Worm (Caenorhabditis elegans) whole organism, L2 larva: ENCODE results near the gene ugt-1.
A peak's percentile ranks its signal among the peaks of the same experiment; 100 is the strongest.

Experiments used
- C34F6.9 ChIP-seq: fragments of 150-350 bp; optimal IDR thresholded peaks from 2 replicates; lab custom pipeline; 2014; ENCODE audit warnings: missing biosample characterization, missing genetic modification characterization
- F13H6.1 ChIP-seq: sonication (generic microtip); optimal IDR thresholded peaks from 2 replicates; lab custom pipeline; 2016; ENCODE audit warnings: missing genetic modification characterization, missing compliant biosample characterization
- R02D3.7 ChIP-seq: fragments of 150-350 bp; optimal IDR thresholded peaks from 2 replicates; lab custom pipeline; 2014; ENCODE audit warnings: missing biosample characterization, missing genetic modification characterization
- Y55F3AM.14 ChIP-seq: fragments of 200-800 bp; sonication (Bioruptor generic); optimal IDR thresholded peaks from 2 replicates; lab custom pipeline; 2018; ENCODE audit warnings: mild to moderate bottlenecking, missing genetic modification characterization, missing compliant biosample characterization
- ZK546.5 ChIP-seq: sonication (generic microtip); optimal IDR thresholded peaks from 2 replicates; lab custom pipeline; 2017; ENCODE audit warnings: missing biosample characterization, missing genetic modification characterization
- alr-1 ChIP-seq: fragments of 150-350 bp; optimal IDR thresholded peaks from 2 replicates; lab custom pipeline; 2014; ENCODE audit warnings: missing biosample characterization, missing genetic modification characterization
- aly-2 ChIP-seq: fragments of 150-350 bp; optimal IDR thresholded peaks from 2 replicates; lab custom pipeline; 2014; ENCODE audit warnings: missing biosample characterization, missing genetic modification characterization
- blmp-1 ChIP-seq: sonication (generic microtip); optimal IDR thresholded peaks from 2 replicates; lab custom pipeline; 2017; ENCODE audit warnings: missing genetic modification characterization, mild to moderate bottlenecking, missing compliant biosample characterization, antibody characterized with exemption, moderate library complexity; ENCODE audit not compliant: insufficient read depth
- ceh-16 ChIP-seq: fragments of 150-350 bp; optimal IDR thresholded peaks from 2 replicates; lab custom pipeline; 2014; ENCODE audit warnings: missing biosample characterization, missing genetic modification characterization
- crh-2 ChIP-seq: sonication (generic microtip); optimal IDR thresholded peaks from 2 replicates; lab custom pipeline; 2017; ENCODE audit warnings: missing biosample characterization, missing genetic modification characterization
- dmd-4 ChIP-seq: sonication (generic microtip); optimal IDR thresholded peaks from 2 replicates; lab custom pipeline; 2017; ENCODE audit warnings: missing biosample characterization, missing genetic modification characterization
- egl-27 ChIP-seq: sonication (generic microtip); optimal IDR thresholded peaks from 3 replicates; lab custom pipeline; 2017; ENCODE audit warnings: missing biosample characterization, missing genetic modification reagents, missing genetic modification characterization
- elt-1 ChIP-seq: fragments of 150-350 bp; optimal IDR thresholded peaks from 2 replicates; lab custom pipeline; 2014; ENCODE audit warnings: missing biosample characterization, missing genetic modification characterization
- fos-1 ChIP-seq: fragments of 150-350 bp; optimal IDR thresholded peaks from 2 replicates; lab custom pipeline; 2014; ENCODE audit warnings: missing biosample characterization, missing genetic modification characterization
- gmeb-1 ChIP-seq: fragments of 150-350 bp; optimal IDR thresholded peaks from 2 replicates; lab custom pipeline; 2014; ENCODE audit warnings: missing biosample characterization, missing genetic modification characterization
- lin-39 ChIP-seq: fragments of 150-350 bp; optimal IDR thresholded peaks from 2 replicates; lab custom pipeline; 2014; ENCODE audit warnings: missing biosample characterization, missing genetic modification reagents, missing genetic modification characterization
- mab-5 ChIP-seq: fragments of 150-350 bp; optimal IDR thresholded peaks from 2 replicates; lab custom pipeline; 2014; ENCODE audit warnings: missing biosample characterization, missing genetic modification characterization
- mdl-1 ChIP-seq, 2 experiments: fragments of 150-350 bp in 1 of 2; sonication (generic microtip) in 1 of 2; optimal IDR thresholded peaks; 2 replicates each; lab custom pipeline; 2017; ENCODE audit warnings: missing biosample characterization in 2 of 2, missing genetic modification characterization in 2 of 2
- nhr-12 ChIP-seq: fragments of 150-350 bp; optimal IDR thresholded peaks from 2 replicates; lab custom pipeline; 2014; ENCODE audit warnings: missing biosample characterization, missing genetic modification characterization
- nhr-129 ChIP-seq: fragments of 150-350 bp; optimal IDR thresholded peaks from 2 replicates; lab custom pipeline; 2014; ENCODE audit warnings: missing biosample characterization, missing genetic modification characterization
- nhr-23 ChIP-seq: fragments of 150-350 bp; optimal IDR thresholded peaks from 2 replicates; lab custom pipeline; 2014; ENCODE audit warnings: missing biosample characterization, missing genetic modification reagents, missing genetic modification characterization
- nhr-237 ChIP-seq: fragments of 150-350 bp; optimal IDR thresholded peaks from 2 replicates; lab custom pipeline; 2014; ENCODE audit warnings: missing biosample characterization, missing genetic modification characterization
- nhr-77 ChIP-seq: fragments of 150-350 bp; optimal IDR thresholded peaks from 2 replicates; lab custom pipeline; 2014; ENCODE audit warnings: missing biosample characterization, missing genetic modification characterization
- peb-1 ChIP-seq: fragments of 150-350 bp; optimal IDR thresholded peaks from 2 replicates; lab custom pipeline; 2014; ENCODE audit warnings: missing biosample characterization, missing genetic modification characterization
- sem-4 ChIP-seq: fragments of 150-350 bp; optimal IDR thresholded peaks from 2 replicates; lab custom pipeline; 2014; ENCODE audit warnings: missing biosample characterization, missing genetic modification reagents, missing genetic modification characterization
- skn-1 ChIP-seq: sonication (generic microtip); optimal IDR thresholded peaks from 2 replicates; lab custom pipeline; 2017; ENCODE audit warnings: missing biosample characterization, missing genetic modification characterization
- sma-9 ChIP-seq, 2 experiments: fragments of 150-350 bp in 1 of 2; sonication (generic microtip) in 1 of 2; optimal IDR thresholded peaks; 2 replicates each; lab custom pipeline; 2014 to 2016; ENCODE audit warnings: missing genetic modification characterization in 2 of 2, mild to moderate bottlenecking in 1 of 2, missing biosample characterization in 1 of 2, missing compliant biosample characterization in 1 of 2, missing genetic modification reagents in 1 of 2, moderate library complexity in 1 of 2
- unc-62 ChIP-seq: fragments of 150-350 bp; optimal IDR thresholded peaks from 2 replicates; lab custom pipeline; 2014; ENCODE audit warnings: missing biosample characterization, missing genetic modification reagents, missing genetic modification characterization
- zag-1 ChIP-seq: fragments of 150-350 bp; optimal IDR thresholded peaks from 2 replicates; lab custom pipeline; 2014; ENCODE audit warnings: missing biosample characterization, missing genetic modification characterization
- ztf-1 ChIP-seq: fragments of 200-800 bp; sonication (Bioruptor generic); conservative IDR thresholded peaks from 2 replicates; pipeline ENCODE4 v1.3.6; 2022; ENCODE audit warnings: missing genetic modification characterization, missing compliant biosample characterization
- ztf-11 ChIP-seq: sonication (generic microtip); optimal IDR thresholded peaks from 2 replicates; lab custom pipeline; 2017; ENCODE audit warnings: missing biosample characterization, missing genetic modification characterization
- ztf-4 ChIP-seq: fragments of 150-350 bp; optimal IDR thresholded peaks from 2 replicates; lab custom pipeline; 2014; ENCODE audit warnings: missing biosample characterization, missing genetic modification characterization

Gene ugt-1

ce11 chrV:10426253-10426652, 30.8 kb downstream of the ugt-1 start, which contains the start of gene apc-10:
Gene apc-10, minus strand, starts transcription at chrV:10426353.
- TF ChIP-seq ZK546.5 (tag; lab: Kevin White, UChicago) (no peak), fos-1 (tag; lab: Kevin White, UChicago) (no peak), skn-1 (tag; lab: Kevin White, UChicago) (no peak), nhr-237 (tag; lab: Kevin White, UChicago) (no peak), mdl-1 (tag; optimal IDR thresholded peaks at IDR 0.05; lab: Kevin White, UChicago) (no peak), ceh-16 (tag; lab: Kevin White, UChicago) (no peak), elt-1 (tag; lab: Kevin White, UChicago) (no peak), ztf-4 (tag; lab: Kevin White, UChicago) (no peak), blmp-1 (no peak), aly-2 (tag; lab: Kevin White, UChicago) (no peak), unc-62 (GFP tag; lab: Kevin White, UChicago) (no peak), peb-1 (tag; lab: Kevin White, UChicago) (no peak), lin-39 (tag; lab: Kevin White, UChicago) (no peak), nhr-129 (tag; lab: Kevin White, UChicago) (no peak), ztf-1 (GFP tag; lab: Robert Waterston, UW) (no peak), egl-27 (tag; lab: Kevin White, UChicago) (no peak), zag-1 (tag; lab: Kevin White, UChicago) (no peak), dmd-4 (tag; lab: Kevin White, UChicago) (no peak), nhr-23 (tag; lab: Kevin White, UChicago) (no peak), sem-4 (tag; lab: Kevin White, UChicago) (no peak)

- no peak for TF ChIP-seq blmp-1
- no peak for TF ChIP-seq nhr-12 (tag; lab: Kevin White, UChicago)
- no peak for TF ChIP-seq sem-4 (tag; lab: Kevin White, UChicago)
- no peak for TF ChIP-seq elt-1 (tag; lab: Kevin White, UChicago)
- no peak for TF ChIP-seq nhr-77 (tag; lab: Kevin White, UChicago)
- TF ChIP-seq alr-1 (tag; lab: Kevin White, UChicago) = no peak
- no peak for TF ChIP-seq nhr-129 (tag; lab: Kevin White, UChicago)
- TF ChIP-seq peb-1 (tag; lab: Kevin White, UChicago) = no peak
- TF ChIP-seq aly-2 (tag; lab: Kevin White, UChicago) = no peak
- no peak for TF ChIP-seq nhr-23 (tag; lab: Kevin White, UChicago)
Measured at ce11 chrV:10428608-10429007, 33.1 kb downstream of the ugt-1 start, which contains the start of gene tag-314. Gene tag-314, minus strand, starts transcription at chrV:10428708.

- TF ChIP-seq fos-1 (tag; lab: Kevin White, UChicago) = peak; percentile 90
- TF ChIP-seq blmp-1 = no peak
- TF ChIP-seq crh-2 (tag; lab: Kevin White, UChicago) = peak; percentile 24
- peak; percentile 9 for TF ChIP-seq sma-9 (GFP tag; optimal IDR thresholded peaks at IDR 0.05; lab: Kevin White, UChicago)
- no peak for TF ChIP-seq sma-9 (tag; optimal IDR thresholded peaks at IDR 0.05; lab: Kevin White, UChicago)
- TF ChIP-seq ztf-11 = no peak
- no peak for TF ChIP-seq ZK546.5 (tag; lab: Kevin White, UChicago)
- no peak for TF ChIP-seq Y55F3AM.14
- TF ChIP-seq R02D3.7 (tag; lab: Kevin White, UChicago) = no peak
- peak; percentile 20 for TF ChIP-seq skn-1 (tag; lab: Kevin White, UChicago)
- peak; percentile 25 for TF ChIP-seq gmeb-1
Measured at ce11 chrV:10432607-10433006, 37.1 kb downstream of the ugt-1 start.

- TF ChIP-seq fos-1 (tag; lab: Kevin White, UChicago) (peak; percentile 51), nhr-129 (tag; lab: Kevin White, UChicago) (no peak), gmeb-1 (peak; percentile 8), elt-1 (tag; lab: Kevin White, UChicago) (no peak), ztf-11 (no peak), F13H6.1 (tag; lab: Kevin White, UChicago) (no peak), blmp-1 (no peak), mab-5 (tag; lab: Kevin White, UChicago) (no peak), crh-2 (tag; lab: Kevin White, UChicago) (peak; percentile 2), ceh-16 (tag; lab: Kevin White, UChicago) (no peak), lin-39 (tag; lab: Kevin White, UChicago) (no peak), sem-4 (tag; lab: Kevin White, UChicago) (no peak), C34F6.9 (tag; lab: Kevin White, UChicago) (no peak)
Measured at ce11 chrV:10433721-10434120, 38.3 kb downstream of the ugt-1 start, which contains the start of gene Y32F6A.4. Gene Y32F6A.4, minus strand, starts transcription at chrV:10434067.

- TF ChIP-seq zag-1 (tag; lab: Kevin White, UChicago) = no peak
- peak; percentile 18 for TF ChIP-seq sma-9 (GFP tag; optimal IDR thresholded peaks at IDR 0.05; lab: Kevin White, UChicago)
- no peak for TF ChIP-seq sma-9 (tag; optimal IDR thresholded peaks at IDR 0.05; lab: Kevin White, UChicago)
- TF ChIP-seq crh-2 (tag; lab: Kevin White, UChicago) = peak; percentile 42
- TF ChIP-seq fos-1 (tag; lab: Kevin White, UChicago) = peak; percentile 70
- TF ChIP-seq blmp-1 = no peak
- TF ChIP-seq, all 48 proteins: peak for 3
Measured at ce11 chrV:10435198-10435597, 39.7 kb downstream of the ugt-1 start.
